Worm (Caenorhabditis elegans) whole organism, L1 larva: ENCODE data around the gene srh-250.

ENCODE experiments used
- elt-3 ChIP-seq, 6 experiments: fragments of 150-350 bp in 1 of 6; sonication (generic microtip); optimal IDR thresholded peaks; 2 replicates each; lab custom pipeline; 2017 to 2018; ENCODE audit warnings: missing biosample characterization in 6 of 6, missing genetic modification characterization in 6 of 6, inconsistent platforms in 1 of 6
- nhr-12 ChIP-seq: sonication (generic microtip); optimal IDR thresholded peaks from 2 replicates; lab custom pipeline; 2017; ENCODE audit warnings: missing biosample characterization, missing genetic modification characterization
- pag-3 ChIP-seq: sonication (generic microtip); optimal IDR thresholded peaks from 2 replicates; lab custom pipeline; 2017; ENCODE audit warnings: missing genetic modification characterization, mild to moderate bottlenecking, missing compliant biosample characterization, antibody characterized with exemption, borderline replicate concordance; ENCODE audit not compliant: insufficient read depth
- skn-1 ChIP-seq: fragments of 150-350 bp; optimal IDR thresholded peaks from 2 replicates; lab custom pipeline; 2014; ENCODE audit warnings: missing biosample characterization, missing genetic modification characterization

DNA sequence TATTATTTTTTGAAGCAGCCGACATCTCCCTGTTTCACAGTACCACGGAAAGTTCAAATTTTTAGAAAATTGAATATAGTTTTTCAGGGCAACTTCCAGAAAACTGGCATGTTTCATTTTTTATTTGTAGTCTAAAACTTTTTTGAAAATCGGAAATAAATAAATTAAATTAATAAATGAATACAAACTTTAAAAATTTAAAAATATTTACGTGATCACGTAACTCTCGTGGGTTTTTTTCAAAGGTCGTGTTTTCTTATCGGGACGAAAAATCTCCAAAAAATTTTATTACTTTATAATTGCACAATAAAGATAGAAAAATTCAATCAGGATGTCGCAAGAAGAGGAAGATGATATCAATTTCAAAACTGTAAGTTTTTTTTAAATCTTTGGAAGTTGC, 33.3 kb downstream of the srh-250 start, which contains the start of gene F53C3.1:
- TF ChIP-seq pag-3 (tag; lab: Kevin White, UChicago): no peak
- TF ChIP-seq skn-1 (tag; lab: Kevin White, UChicago): no peak
- no peak for TF ChIP-seq nhr-12 (tag; lab: Kevin White, UChicago)
- TF ChIP-seq elt-3 (tag; optimal IDR thresholded peaks at IDR 0.05; lab: Kevin White, UChicago): no peak
